Fruit fly (Drosophila melanogaster): Measurements from ENCODE around the gene Octbeta1R.

DNA sequence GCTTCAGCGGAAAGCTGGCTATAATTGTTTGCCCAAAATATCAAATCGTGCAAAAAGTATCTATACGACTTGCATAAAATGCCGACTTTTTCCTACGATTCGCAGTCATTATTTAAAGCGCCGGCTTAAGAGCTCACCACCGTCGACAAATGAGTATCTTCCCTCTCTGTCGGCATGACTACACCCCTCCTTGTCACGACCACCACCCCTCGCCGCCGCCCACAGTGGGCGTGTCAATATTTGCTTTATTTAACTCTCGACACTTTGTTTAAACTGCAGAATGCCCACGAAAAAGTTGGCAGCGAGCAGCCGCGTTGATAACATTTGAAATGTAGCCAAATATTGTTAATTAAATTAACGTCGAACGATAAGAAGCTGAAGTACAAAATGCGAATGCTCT is 21.3 kb downstream of the Octbeta1R start:
- TF ChIP-seq Sin3A (optimal IDR thresholded peaks at IDR 0.05) (no peak), h (optimal IDR thresholded peaks at IDR 0.05) (no peak), psq (optimal IDR thresholded peaks at IDR 0.05) (no peak)
